Fruit fly (Drosophila melanogaster) whole organism, embryonic: Measurements from ENCODE around the gene CG13297.
A peak's percentile ranks its signal among the peaks of the same experiment; 100 is the strongest.

ENCODE experiments used
- CG10267 ChIP-seq: fragments of 200-800 bp; sonication (Bioruptor generic); optimal IDR thresholded peaks from 2 replicates; lab custom pipeline; 2018; ENCODE audit warnings: missing biosample characterization, mild to moderate bottlenecking, missing genetic modification characterization, moderate library complexity
- CG10321 ChIP-seq: fragments of 200-800 bp; sonication (Bioruptor generic); IDR thresholded peaks from 2 replicates; pipeline ENCODE4 v1.3.6; 2022; ENCODE audit warnings: missing biosample characterization, missing genetic modification characterization
- CG10366 ChIP-seq: fragments of 200-800 bp; sonication (Bioruptor generic); IDR thresholded peaks from 2 replicates; pipeline ENCODE4 v1.3.6; 2022; ENCODE audit warnings: missing biosample characterization, missing genetic modification characterization
- CG10462 ChIP-seq: fragments of 200-800 bp; sonication (Bioruptor generic); optimal IDR thresholded peaks from 2 replicates; lab custom pipeline; 2016; ENCODE audit warnings: missing biosample characterization, missing genetic modification characterization
- CG10979 ChIP-seq: fragments of 200-800 bp; sonication (Bioruptor generic); optimal IDR thresholded peaks from 2 replicates; lab custom pipeline; 2018; ENCODE audit warnings: missing biosample characterization, mild to moderate bottlenecking, missing genetic modification characterization, moderate library complexity
- CG11456 ChIP-seq: fragments of 200-800 bp; sonication (Bioruptor generic); IDR thresholded peaks from 3 replicates; pipeline ENCODE4 v1.3.6; 2022; ENCODE audit warnings: missing biosample characterization, missing genetic modification characterization
- CG11504 ChIP-seq: fragments of 200-800 bp; sonication (Bioruptor generic); optimal IDR thresholded peaks from 3 replicates; lab custom pipeline; 2019; ENCODE audit warnings: missing biosample characterization, mild to moderate bottlenecking, missing genetic modification characterization, moderate library complexity
- CG12104 ChIP-seq: fragments of 200-800 bp; sonication (Bioruptor generic); optimal IDR thresholded peaks from 3 replicates; lab custom pipeline; 2016; ENCODE audit warnings: missing biosample characterization, missing genetic modification characterization
- CG12236 ChIP-seq: fragments of 200-800 bp; sonication (Bioruptor generic); optimal IDR thresholded peaks from 2 replicates; lab custom pipeline; 2016; ENCODE audit warnings: missing biosample characterization, missing genetic modification characterization
- CG12659 ChIP-seq: fragments of 200-800 bp; sonication (Bioruptor generic); optimal IDR thresholded peaks from 3 replicates; lab custom pipeline; 2017; ENCODE audit warnings: mild to moderate bottlenecking, missing biosample characterization, missing genetic modification reagents, missing genetic modification characterization
- CG14014 ChIP-seq: fragments of 200-800 bp; sonication (Bioruptor generic); IDR thresholded peaks from 2 replicates; pipeline ENCODE4 v1.3.6; 2022; ENCODE audit warnings: missing biosample characterization, missing genetic modification characterization
- CG14050 ChIP-seq: fragments of 200-800 bp; sonication (Bioruptor generic); IDR thresholded peaks from 3 replicates; pipeline ENCODE4 v1.3.6; 2022; ENCODE audit warnings: missing biosample characterization, missing genetic modification characterization
- CG15601 ChIP-seq: fragments of 200-800 bp; sonication (Bioruptor generic); optimal IDR thresholded peaks from 3 replicates; lab custom pipeline; 2019; ENCODE audit warnings: missing biosample characterization, mild to moderate bottlenecking, missing genetic modification characterization, moderate library complexity
- CG16815 ChIP-seq: fragments of 200-800 bp; sonication (Bioruptor generic); optimal IDR thresholded peaks from 3 replicates; lab custom pipeline; 2017; ENCODE audit warnings: missing biosample characterization, mild to moderate bottlenecking, missing genetic modification characterization
- CG17186 ChIP-seq: fragments of 200-800 bp; sonication (Bioruptor generic); optimal IDR thresholded peaks from 3 replicates; lab custom pipeline; 2017; ENCODE audit warnings: missing biosample characterization, missing genetic modification reagents, missing genetic modification characterization
- CG17361 ChIP-seq: fragments of 200-800 bp; sonication (Bioruptor generic); IDR thresholded peaks from 3 replicates; pipeline ENCODE4 v1.3.6; 2022; ENCODE audit warnings: missing biosample characterization, missing genetic modification characterization
- CG2202 ChIP-seq: fragments of 200-800 bp; sonication (Bioruptor generic); optimal IDR thresholded peaks from 2 replicates; lab custom pipeline; 2018; ENCODE audit warnings: missing biosample characterization, mild to moderate bottlenecking, missing genetic modification characterization
- CG2712 ChIP-seq: fragments of 200-800 bp; optimal IDR thresholded peaks from 3 replicates; lab custom pipeline; 2019; ENCODE audit warnings: missing biosample characterization, mild to moderate bottlenecking, missing genetic modification characterization, moderate library complexity
- CG3995 ChIP-seq: fragments of 200-800 bp; sonication (Bioruptor generic); optimal IDR thresholded peaks from 3 replicates; lab custom pipeline; 2016; ENCODE audit warnings: missing biosample characterization, missing genetic modification characterization
- CG4282 ChIP-seq: fragments of 200-800 bp; sonication (Bioruptor generic); optimal IDR thresholded peaks from 2 replicates; lab custom pipeline; 2016; ENCODE audit warnings: missing biosample characterization, missing genetic modification characterization
- CG6813 ChIP-seq: fragments of 200-800 bp; sonication (Bioruptor generic); optimal IDR thresholded peaks from 2 replicates; lab custom pipeline; 2017; ENCODE audit warnings: missing biosample characterization, missing genetic modification characterization, mild to moderate bottlenecking, moderate library complexity, missing genetic modification reagents
- CG7271 ChIP-seq: fragments of 200-800 bp; sonication (Bioruptor generic); optimal IDR thresholded peaks from 2 replicates; lab custom pipeline; 2018; ENCODE audit warnings: missing biosample characterization, mild to moderate bottlenecking, missing genetic modification characterization, moderate library complexity
- Camta ChIP-seq: fragments of 200-800 bp; sonication (Bioruptor generic); optimal IDR thresholded peaks from 2 replicates; lab custom pipeline; 2016; ENCODE audit warnings: missing biosample characterization, missing genetic modification characterization
- E2f1 ChIP-seq: fragments of 200-800 bp; sonication (Bioruptor generic); IDR thresholded peaks from 2 replicates; pipeline ENCODE4 v1.3.6; 2022; ENCODE audit warnings: missing biosample characterization, missing genetic modification characterization
- Ets97D ChIP-seq: fragments of 200-800 bp; sonication (Bioruptor generic); optimal IDR thresholded peaks from 3 replicates; lab custom pipeline; 2016; ENCODE audit warnings: missing biosample characterization, missing genetic modification characterization
- Fer2 ChIP-seq: fragments of 200-800 bp; sonication (Bioruptor generic); optimal IDR thresholded peaks from 2 replicates; lab custom pipeline; 2018; ENCODE audit warnings: missing biosample characterization, mild to moderate bottlenecking, missing genetic modification characterization, moderate library complexity
- Gsc ChIP-seq: fragments of 200-800 bp; sonication (Bioruptor generic); IDR thresholded peaks from 2 replicates; pipeline ENCODE4 v1.3.6; 2022; ENCODE audit warnings: missing biosample characterization, missing genetic modification characterization
- HLH54F ChIP-seq: fragments of 200-800 bp; sonication (Bioruptor generic); optimal IDR thresholded peaks from 3 replicates; lab custom pipeline; 2016; ENCODE audit warnings: missing biosample characterization, missing genetic modification characterization
- Lpt ChIP-seq: fragments of >200 bp; optimal IDR thresholded peaks from 2 replicates; lab custom pipeline; 2018; ENCODE audit warnings: missing biosample characterization, missing genetic modification characterization
- Mad ChIP-seq: fragments of 200-800 bp; sonication (Bioruptor generic); optimal IDR thresholded peaks from 2 replicates; lab custom pipeline; 2016; ENCODE audit warnings: missing biosample characterization, missing genetic modification characterization
- Opbp ChIP-seq: fragments of 200-800 bp; sonication (Bioruptor generic); IDR thresholded peaks from 3 replicates; pipeline ENCODE4 v1.3.6; 2022; ENCODE audit warnings: missing biosample characterization, missing genetic modification characterization; ENCODE audit not compliant: partially characterized antibody
- Sry-δ ChIP-seq: fragments of 200-800 bp; sonication (Bioruptor generic); optimal IDR thresholded peaks from 2 replicates; lab custom pipeline; 2016; ENCODE audit warnings: missing biosample characterization, missing genetic modification characterization
- bowl ChIP-seq: fragments of 200-800 bp; sonication (Bioruptor generic); IDR thresholded peaks from 2 replicates; pipeline ENCODE4 v1.3.6; 2022; ENCODE audit warnings: missing biosample characterization, missing genetic modification characterization
- chif ChIP-seq, 2 experiments: fragments of 200-800 bp; sonication (Bioruptor generic); optimal IDR thresholded peaks; 3 replicates each; lab custom pipeline; 2016; ENCODE audit warnings: missing biosample characterization in 2 of 2, missing genetic modification characterization in 2 of 2
- crc ChIP-seq: fragments of 200-800 bp; sonication (Bioruptor generic); optimal IDR thresholded peaks from 2 replicates; lab custom pipeline; 2016; ENCODE audit warnings: missing biosample characterization, missing genetic modification characterization
- crp ChIP-seq, 2 experiments: fragments of 200-800 bp; sonication (Bioruptor generic); optimal IDR thresholded peaks; 2 replicates in 1 of 2; 3 replicates in 1 of 2; lab custom pipeline; 2017; ENCODE audit warnings: missing biosample characterization in 2 of 2, missing genetic modification characterization in 2 of 2, mild to moderate bottlenecking in 1 of 2, moderate library complexity in 1 of 2
- danr ChIP-seq: fragments of 200-800 bp; sonication (Bioruptor generic); IDR thresholded peaks from 2 replicates; pipeline ENCODE4 v1.3.6; 2022; ENCODE audit warnings: missing biosample characterization, missing genetic modification characterization
- fru ChIP-seq: fragments of >200 bp; optimal IDR thresholded peaks from 2 replicates; lab custom pipeline; 2017
- gce ChIP-seq: fragments of 200-800 bp; sonication (Bioruptor generic); IDR thresholded peaks from 3 replicates; pipeline ENCODE4 v1.3.6; 2022; ENCODE audit warnings: missing biosample characterization, missing genetic modification characterization
- gfzf ChIP-seq: fragments of 200-800 bp; sonication (Bioruptor generic); optimal IDR thresholded peaks from 2 replicates; lab custom pipeline; 2016; ENCODE audit warnings: missing biosample characterization, mild to moderate bottlenecking, missing genetic modification characterization, moderate library complexity
- ham ChIP-seq: fragments of 200-800 bp; sonication (Bioruptor generic); IDR thresholded peaks from 2 replicates; pipeline ENCODE4 v1.3.6; 2022; ENCODE audit warnings: missing biosample characterization, missing genetic modification characterization
- jing ChIP-seq: fragments of 200-800 bp; sonication (Bioruptor generic); optimal IDR thresholded peaks from 2 replicates; lab custom pipeline; 2018; ENCODE audit warnings: missing biosample characterization, mild to moderate bottlenecking, missing genetic modification characterization
- ken ChIP-seq: fragments of 200-800 bp; sonication (Bioruptor generic); IDR thresholded peaks from 3 replicates; pipeline ENCODE4 v1.3.6; 2022; ENCODE audit warnings: missing biosample characterization, missing genetic modification characterization
- klu ChIP-seq: fragments of 200-800 bp; sonication (Bioruptor generic); IDR thresholded peaks from 2 replicates; pipeline ENCODE4 v1.3.6; 2022; ENCODE audit warnings: missing biosample characterization, missing genetic modification characterization
- onecut ChIP-seq: fragments of 200-800 bp; sonication (Bioruptor generic); IDR thresholded peaks from 2 replicates; pipeline ENCODE4 v1.3.6; 2022; ENCODE audit warnings: missing biosample characterization, missing genetic modification characterization
- org-1 ChIP-seq: fragments of 200-800 bp; sonication (Bioruptor generic); optimal IDR thresholded peaks from 2 replicates; lab custom pipeline; 2017; ENCODE audit warnings: missing biosample characterization, missing genetic modification characterization
- peb ChIP-seq: fragments of 200-800 bp; sonication (Bioruptor generic); IDR thresholded peaks from 2 replicates; pipeline ENCODE4 v1.3.6; 2022; ENCODE audit warnings: missing biosample characterization, missing genetic modification characterization
- pho ChIP-seq: fragments of 200-800 bp; sonication (Bioruptor generic); optimal IDR thresholded peaks from 2 replicates; lab custom pipeline; 2016; ENCODE audit warnings: missing biosample characterization, missing genetic modification characterization
- phol ChIP-seq: fragments of 200-800 bp; sonication (Bioruptor generic); optimal IDR thresholded peaks from 3 replicates; lab custom pipeline; 2018; ENCODE audit warnings: missing biosample characterization, mild to moderate bottlenecking, missing genetic modification characterization, moderate library complexity
- seq ChIP-seq: fragments of 200-800 bp; sonication (Bioruptor generic); IDR thresholded peaks from 2 replicates; pipeline ENCODE4 v1.3.6; 2022; ENCODE audit warnings: missing biosample characterization, missing genetic modification characterization
- sima ChIP-seq: fragments of 200-800 bp; sonication (Bioruptor generic); optimal IDR thresholded peaks from 2 replicates; lab custom pipeline; 2016; ENCODE audit warnings: missing biosample characterization, missing genetic modification characterization
- zf30C ChIP-seq: fragments of 200-800 bp; sonication (Bioruptor generic); optimal IDR thresholded peaks from 3 replicates; lab custom pipeline; 2018; ENCODE audit warnings: missing biosample characterization, mild to moderate bottlenecking, missing genetic modification characterization

CG13297 gene

dm6 chr3L:6181776-6182175 lies 24.6 kb upstream of the CG13297 start, which contains the start of gene CG10274 (continued):
- TF ChIP-seq chif (GFP tag; optimal IDR thresholded peaks at IDR 0.05; lab: Kevin White, UChicago) (peak; percentile 58 to 71), ken (peak; percentile 55; the same call in 2 of the 3 replicates), CG11504 (tag; lab: Kevin White, UChicago) (no peak), CG4282 (GFP tag; lab: Kevin White, UChicago) (no peak), CG17361 (GFP tag; lab: Robert Waterston, UW) (no peak; the same call in 1 of the 3 replicates), CG7271 (tag; lab: Kevin White, UChicago) (peak; percentile 33), jing (GFP tag; lab: Kevin White, UChicago) (no peak), CG12659 (GFP tag; lab: Kevin White, UChicago) (peak; percentile 84), Ets97D (GFP tag; lab: Kevin White, UChicago) (peak; percentile 65), HLH54F (GFP tag; lab: Kevin White, UChicago) (peak; percentile 79), sima (GFP tag; lab: Kevin White, UChicago) (no peak), CG3995 (peak; percentile 79), CG16815 (GFP tag; lab: Kevin White, UChicago) (peak; percentile 72), CG10979 (peak; percentile 74), CG6813 (GFP tag; lab: Kevin White, UChicago) (no peak), Lpt (no peak), pho (peak; percentile 89), gfzf (GFP tag; lab: Kevin White, UChicago) (peak; percentile 52), ham (GFP tag; lab: Robert Waterston, UW) (no peak), fru (lab: Kevin White, UChicago) (no peak), CG17186 (GFP tag; lab: Kevin White, UChicago) (peak; percentile 66), Sry-δ (GFP tag; lab: Kevin White, UChicago) (peak; percentile 44), CG12236 (peak; percentile 21), CG14050 (peak; percentile 34; the same call in 1 of the 3 replicates), phol (tag; lab: Kevin White, UChicago) (peak; percentile 86), E2f1 (GFP tag; lab: Robert Waterston, UW) (peak; percentile 63), CG15601 (tag; lab: Kevin White, UChicago) (no peak), crp (GFP tag; optimal IDR thresholded peaks at IDR 0.05; lab: Kevin White, UChicago) (peak in 1 of 2 experiments; percentile 16), Camta (GFP tag; lab: Kevin White, UChicago) (peak; percentile 70), Opbp (no peak), crc (GFP tag; lab: Kevin White, UChicago) (peak; percentile 44), Mad (GFP tag; lab: Kevin White, UChicago) (peak; percentile 69), Gsc (no peak), CG10321 (GFP tag; lab: Robert Waterston, UW) (no peak), CG11456 (GFP tag; lab: Robert Waterston, UW) (no peak; the same call in 2 of the 3 replicates), CG14014 (peak; percentile 76), CG10366 (peak; percentile 50), peb (GFP tag; lab: Robert Waterston, UW) (peak; percentile 48; the same call in 1 of the 2 replicates), CG12104 (GFP tag; lab: Kevin White, UChicago) (peak; percentile 51), CG10267 (tag; lab: Kevin White, UChicago) (peak; percentile 98), onecut (no peak), danr (GFP tag; lab: Robert Waterston, UW) (no peak), seq (no peak), CG2202 (tag; lab: Kevin White, UChicago) (peak; percentile 57), CG10462 (GFP tag; lab: Kevin White, UChicago) (peak; percentile 62), org-1 (GFP tag; lab: Kevin White, UChicago) (peak; percentile 24), Fer2 (peak; percentile 72), klu (peak; percentile 73; the same call in 1 of the 2 replicates), bowl (no peak), CG2712 (tag; lab: Kevin White, UChicago) (peak; percentile 83), zf30C (GFP tag; lab: Kevin White, UChicago) (no peak), gce (GFP tag; lab: Robert Waterston, UW) (no peak)
